Fruit fly (Drosophila melanogaster): ENCODE measurements around the gene nero.

nero gene

dm6 chr3R:31765145-31765544 is 17.8 kb upstream of the nero start:
- TF ChIP-seq E2f1 (GFP tag; IDR thresholded peaks at IDR 0.05), result no peak
- TF ChIP-seq Antp (GFP tag; optimal IDR thresholded peaks at IDR 0.05), result no peak
- TF ChIP-seq nerfin-2 (GFP tag; IDR thresholded peaks at IDR 0.05; ENCODE audit: partially characterized antibody), result no peak
- no peak for TF ChIP-seq Ptx1 (GFP tag; IDR thresholded peaks at IDR 0.05)
- TF ChIP-seq Sin3A (optimal IDR thresholded peaks at IDR 0.05), result no peak
- TF ChIP-seq ap (GFP tag; IDR thresholded peaks at IDR 0.05), result no peak
- no peak for TF ChIP-seq bcd (GFP tag; optimal IDR thresholded peaks at IDR 0.05)
- no peak for TF ChIP-seq sna (GFP tag; IDR thresholded peaks at IDR 0.05; ENCODE audit: partially characterized antibody)
- TF ChIP-seq fd3F (GFP tag; optimal IDR thresholded peaks at IDR 0.05), result no peak
- no peak for TF ChIP-seq trem (tag; optimal IDR thresholded peaks at IDR 0.05)
- TF ChIP-seq CG7372 (GFP tag; IDR thresholded peaks at IDR 0.05), result no peak

- TF ChIP-seq Fer2 (tag; optimal IDR thresholded peaks at IDR 0.05) (no peak), z (GFP tag; IDR thresholded peaks at IDR 0.05) (peak; percentile 45; the same call in 1 of the 3 replicates), Deaf1 (tag; optimal IDR thresholded peaks at IDR 0.05) (peak; percentile 55)
Observed at dm6 chr3R:31764672-31765071, 17.3 kb upstream of the nero start, which contains the start of gene CG2150. TSS of gene CG2150 (minus strand) at chr3R:31764772.

dm6 chr3R:31762672-31763071 is 15.3 kb upstream of the nero start:
- TF ChIP-seq Ravus (GFP tag; IDR thresholded peaks at IDR 0.05) (no peak), CG14965 (GFP tag; optimal IDR thresholded peaks at IDR 0.05; ENCODE audit: borderline replicate concordance) (no peak), CG8924 (tag; optimal IDR thresholded peaks at IDR 0.05) (no peak), dmrt11E (tag; optimal IDR thresholded peaks at IDR 0.05) (no peak), CG1233 (GFP tag; optimal IDR thresholded peaks at IDR 0.05) (no peak), HLHmδ (GFP tag; optimal IDR thresholded peaks at IDR 0.05) (no peak), TFAM (GFP tag; optimal IDR thresholded peaks at IDR 0.05) (no peak), luna (GFP tag; optimal IDR thresholded peaks at IDR 0.05) (no peak), Vsx1 (GFP tag; optimal IDR thresholded peaks at IDR 0.05) (no peak), Drgx (GFP tag; IDR thresholded peaks at IDR 0.05) (peak; percentile 73), CG17359 (tag; optimal IDR thresholded peaks at IDR 0.05) (peak; percentile 3), CG15269 (tag; optimal IDR thresholded peaks at IDR 0.05) (no peak), sisA (GFP tag; IDR thresholded peaks at IDR 0.05) (no peak), CG14667 (GFP tag; IDR thresholded peaks at IDR 0.05) (no peak), CG11504 (tag; optimal IDR thresholded peaks at IDR 0.05) (peak; percentile 25), Doc2 (GFP tag; IDR thresholded peaks at IDR 0.05) (no peak), da (GFP tag; optimal IDR thresholded peaks at IDR 0.05) (no peak), CG13775 (GFP tag; optimal IDR thresholded peaks at IDR 0.05) (no peak), Dad (GFP tag; optimal IDR thresholded peaks at IDR 0.05) (no peak), pzg (GFP tag; optimal IDR thresholded peaks at IDR 0.05) (no peak), Ets65A (GFP tag) (peak; percentile 38), CG3726 (GFP tag; IDR thresholded peaks at IDR 0.05) (no peak), CG10267 (tag; optimal IDR thresholded peaks at IDR 0.05) (no peak), Ets97D (GFP tag; optimal IDR thresholded peaks at IDR 0.05) (no peak), Dfd (GFP tag; optimal IDR thresholded peaks at IDR 0.05) (no peak), chif (GFP tag; optimal IDR thresholded peaks at IDR 0.05) (no peak), Xrp1 (GFP tag; IDR thresholded peaks at IDR 0.05) (no peak), Tbp (GFP tag; optimal IDR thresholded peaks at IDR 0.05) (no peak), CG1603 (tag; optimal IDR thresholded peaks at IDR 0.05) (peak; percentile 30), scrt (GFP tag; optimal IDR thresholded peaks at IDR 0.05) (no peak), dysf (GFP tag; IDR thresholded peaks at IDR 0.05) (0 out of 3 replicates have a peak, but pooled peaks have one; percentile 30), MTF-1 (GFP tag; optimal IDR thresholded peaks at IDR 0.05; ENCODE audit: borderline replicate concordance) (no peak), az2 (GFP tag; optimal IDR thresholded peaks at IDR 0.05) (no peak), CG11696 (GFP tag; IDR thresholded peaks at IDR 0.05) (no peak), CG10979 (tag; optimal IDR thresholded peaks at IDR 0.05) (peak; percentile 12), CG12236 (GFP tag; optimal IDR thresholded peaks at IDR 0.05) (no peak)
